Worm (Caenorhabditis elegans) whole organism, midembryonic: ENCODE data around the gene sre-29.

Experiments
- T22C8.4 ChIP-seq: fragments of 200-800 bp; sonication (Bioruptor generic); IDR thresholded peaks from 2 replicates; pipeline ENCODE4 v1.3.6; 2022; ENCODE audit warnings: missing genetic modification characterization, missing compliant biosample characterization
- med-1 ChIP-seq: sonication (generic microtip); optimal IDR thresholded peaks from 2 replicates; lab custom pipeline; 2017; ENCODE audit warnings: missing genetic modification characterization, mild to moderate bottlenecking, missing compliant biosample characterization, antibody characterized with exemption, missing genetic modification reagents; ENCODE audit not compliant: insufficient read depth
- ztf-29 ChIP-seq: fragments of 200-800 bp; sonication (Bioruptor generic); IDR thresholded peaks from 2 replicates; pipeline ENCODE4 v1.3.6; 2022; ENCODE audit warnings: missing genetic modification reagents, missing genetic modification characterization, missing compliant biosample characterization

- no peak for TF ChIP-seq ztf-29 (GFP tag; lab: Robert Waterston, UW)
- no peak for TF ChIP-seq T22C8.4
- no peak for TF ChIP-seq med-1 (GFP tag; lab: Kevin White, UChicago)
These were observed at the start of gene sre-29 for ce11 chrII:12401791-12402190.
